Worm (Caenorhabditis elegans): ENCODE measurements around the gene pqn-18.

- no peak for TF ChIP-seq nhr-237 (tag; optimal IDR thresholded peaks at IDR 0.05)
- no peak for TF ChIP-seq nhr-12 (tag; optimal IDR thresholded peaks at IDR 0.05)
- TF ChIP-seq snpc-4 (tag; optimal IDR thresholded peaks at IDR 0.05), result no peak
- TF ChIP-seq unc-62 (GFP tag; optimal IDR thresholded peaks at IDR 0.05), result no peak
These were observed 22.8 kb upstream of the pqn-18 start, which contains the start of gene gpc-1 for ce11 chrX:12884873-12885272.
